Fruit fly (Drosophila melanogaster) whole organism, prepupa: ENCODE data around the gene CG13392.

Source experiments
- Blimp-1 ChIP-seq: fragments of 200-800 bp; sonication (Bioruptor generic); optimal IDR thresholded peaks from 3 replicates; lab custom pipeline; 2017; ENCODE audit warnings: missing biosample characterization, missing genetic modification characterization, mild to moderate bottlenecking, moderate library complexity, missing genetic modification reagents
- CG10631 ChIP-seq: fragments of 200-800 bp; sonication (Bioruptor generic); optimal IDR thresholded peaks from 2 replicates; lab custom pipeline; 2016; ENCODE audit warnings: missing biosample characterization, missing genetic modification characterization
- CG10669 ChIP-seq: fragments of 200-800 bp; sonication (Bioruptor generic); optimal IDR thresholded peaks from 3 replicates; lab custom pipeline; 2018; ENCODE audit warnings: missing biosample characterization, mild to moderate bottlenecking, missing genetic modification characterization, moderate library complexity
- CG11294 ChIP-seq: fragments of 200-800 bp; sonication (Bioruptor generic); IDR thresholded peaks from 2 replicates; pipeline ENCODE4 v1.3.6; 2022; ENCODE audit warnings: missing biosample characterization, missing genetic modification characterization
- CG15336 ChIP-seq: fragments of 200-800 bp; sonication (Bioruptor generic); IDR thresholded peaks from 2 replicates; pipeline ENCODE4 v1.3.6; 2022; ENCODE audit warnings: missing biosample characterization, missing genetic modification characterization
- CG16779 ChIP-seq: fragments of 200-800 bp; sonication (Bioruptor generic); optimal IDR thresholded peaks from 3 replicates; lab custom pipeline; 2017; ENCODE audit warnings: missing biosample characterization, mild to moderate bottlenecking, missing genetic modification characterization
- CG3032 ChIP-seq: fragments of 200-800 bp; optimal IDR thresholded peaks from 2 replicates; lab custom pipeline; 2019; ENCODE audit warnings: missing biosample characterization, mild to moderate bottlenecking, missing genetic modification characterization, moderate library complexity
- CG32006 ChIP-seq: fragments of 200-800 bp; sonication (Bioruptor generic); optimal IDR thresholded peaks from 3 replicates; lab custom pipeline; 2017; ENCODE audit warnings: missing biosample characterization, mild to moderate bottlenecking, missing genetic modification characterization
- CG34406 ChIP-seq: fragments of 200-800 bp; sonication (Bioruptor generic); optimal IDR thresholded peaks from 3 replicates; lab custom pipeline; 2016; ENCODE audit warnings: missing biosample characterization, missing genetic modification characterization
- CG3919 ChIP-seq: fragments of 200-800 bp; sonication (Bioruptor generic); optimal IDR thresholded peaks from 3 replicates; lab custom pipeline; 2016; ENCODE audit warnings: missing biosample characterization, missing genetic modification characterization
- CG6808 ChIP-seq: fragments of 200-800 bp; sonication (Bioruptor generic); optimal IDR thresholded peaks from 3 replicates; lab custom pipeline; 2017; ENCODE audit warnings: missing biosample characterization, missing genetic modification characterization, mild to moderate bottlenecking, moderate library complexity, missing genetic modification reagents
- CG6854 ChIP-seq: fragments of 200-800 bp; sonication (Bioruptor generic); optimal IDR thresholded peaks from 2 replicates; lab custom pipeline; 2017; ENCODE audit warnings: missing biosample characterization, mild to moderate bottlenecking, missing genetic modification characterization
- CG7368 ChIP-seq: fragments of 200-800 bp; sonication (Bioruptor generic); optimal IDR thresholded peaks from 3 replicates; lab custom pipeline; 2016; ENCODE audit warnings: missing biosample characterization, missing genetic modification characterization
- CG8119 ChIP-seq: fragments of 200-800 bp; sonication (Bioruptor generic); IDR thresholded peaks from 3 replicates; pipeline ENCODE4 v1.3.6; 2022; ENCODE audit warnings: missing biosample characterization, missing genetic modification characterization
- CG8632 ChIP-seq: fragments of 200-800 bp; sonication (Bioruptor generic); optimal IDR thresholded peaks from 3 replicates; lab custom pipeline; 2016; ENCODE audit warnings: missing biosample characterization, missing genetic modification characterization
- CG9139 ChIP-seq: fragments of 200-800 bp; sonication (Bioruptor generic); optimal IDR thresholded peaks from 3 replicates; lab custom pipeline; 2017; ENCODE audit warnings: missing biosample characterization, mild to moderate bottlenecking, missing genetic modification characterization
- Eip75B ChIP-seq: fragments of 200-800 bp; sonication (Bioruptor generic); optimal IDR thresholded peaks from 3 replicates; lab custom pipeline; 2016; ENCODE audit warnings: missing biosample characterization, missing genetic modification characterization
- Eip78C ChIP-seq: fragments of 200-800 bp; sonication (Bioruptor generic); peaks from one replicate; lab custom pipeline; 2016; ENCODE audit warnings: missing biosample characterization, missing genetic modification characterization
- Eip93F ChIP-seq: fragments of 200-800 bp; sonication (Bioruptor generic); optimal IDR thresholded peaks from 2 replicates; lab custom pipeline; 2016; ENCODE audit warnings: missing biosample characterization, mild to moderate bottlenecking, missing genetic modification characterization
- Ets96B ChIP-seq: fragments of 200-800 bp; optimal IDR thresholded peaks from 2 replicates; lab custom pipeline; 2019; ENCODE audit warnings: missing biosample characterization, mild to moderate bottlenecking, missing genetic modification characterization, moderate library complexity
- Hr38 ChIP-seq: sonication (Bioruptor generic); optimal IDR thresholded peaks from 2 replicates; lab custom pipeline; 2016; ENCODE audit warnings: missing biosample characterization, missing genetic modification characterization
- Hr4 ChIP-seq: fragments of 200-800 bp; sonication (Bioruptor generic); optimal IDR thresholded peaks from 3 replicates; lab custom pipeline; 2016; ENCODE audit warnings: missing biosample characterization, missing genetic modification characterization
- Lpt ChIP-seq: fragments of 200-800 bp; sonication (Bioruptor generic); optimal IDR thresholded peaks from 3 replicates; lab custom pipeline; 2016; ENCODE audit warnings: missing biosample characterization, missing genetic modification characterization
- Sox102F ChIP-seq: fragments of 200-800 bp; sonication (Bioruptor generic); optimal IDR thresholded peaks from 2 replicates; lab custom pipeline; 2016; ENCODE audit warnings: missing biosample characterization, mild to moderate bottlenecking, missing genetic modification characterization
- Sox14 ChIP-seq: fragments of 200-800 bp; sonication (Bioruptor generic); optimal IDR thresholded peaks from 3 replicates; lab custom pipeline; 2016; ENCODE audit warnings: missing biosample characterization, missing genetic modification characterization
- achi ChIP-seq: fragments of 200-800 bp; sonication (Bioruptor generic); optimal IDR thresholded peaks from 3 replicates; lab custom pipeline; 2016; ENCODE audit warnings: missing biosample characterization, missing genetic modification characterization
- acj6 ChIP-seq: fragments of 200-800 bp; sonication (Bioruptor generic); optimal IDR thresholded peaks from 3 replicates; lab custom pipeline; 2016; ENCODE audit warnings: missing biosample characterization, missing genetic modification characterization
- cyc ChIP-seq: fragments of 200-800 bp; sonication (Bioruptor generic); optimal IDR thresholded peaks from 3 replicates; lab custom pipeline; 2016; ENCODE audit warnings: missing biosample characterization, missing genetic modification characterization
- dac ChIP-seq: fragments of 200-800 bp; sonication (Bioruptor generic); optimal IDR thresholded peaks from 2 replicates; lab custom pipeline; 2017; ENCODE audit warnings: missing biosample characterization, mild to moderate bottlenecking, missing genetic modification characterization
- dsx ChIP-seq: fragments of 200-800 bp; optimal IDR thresholded peaks from 3 replicates; lab custom pipeline; 2019; ENCODE audit warnings: missing biosample characterization, mild to moderate bottlenecking, missing genetic modification characterization, moderate library complexity; ENCODE audit not compliant: poor library complexity, severe bottlenecking
- esn ChIP-seq: fragments of 200-800 bp; sonication (Bioruptor generic); optimal IDR thresholded peaks from 2 replicates; lab custom pipeline; 2016; ENCODE audit warnings: missing biosample characterization, mild to moderate bottlenecking, missing genetic modification characterization, moderate library complexity
- fd59A ChIP-seq: fragments of 200-800 bp; sonication (Bioruptor generic); optimal IDR thresholded peaks from 2 replicates; lab custom pipeline; 2017; ENCODE audit warnings: missing biosample characterization, mild to moderate bottlenecking, missing genetic modification characterization, missing genetic modification reagents
- fd85E ChIP-seq: fragments of 200-800 bp; sonication (Bioruptor generic); optimal IDR thresholded peaks from 3 replicates; lab custom pipeline; 2016; ENCODE audit warnings: missing biosample characterization, missing genetic modification characterization
- fkh ChIP-seq: fragments of 200-800 bp; sonication (Bioruptor generic); optimal IDR thresholded peaks from 3 replicates; lab custom pipeline; 2017; ENCODE audit warnings: missing biosample characterization, mild to moderate bottlenecking, missing genetic modification characterization, moderate library complexity
- net ChIP-seq: fragments of 200-800 bp; sonication (Bioruptor generic); optimal IDR thresholded peaks from 3 replicates; lab custom pipeline; 2016; ENCODE audit warnings: missing biosample characterization, missing genetic modification characterization
- pdm3 ChIP-seq: fragments of 200-800 bp; sonication (Bioruptor generic); optimal IDR thresholded peaks from 3 replicates; lab custom pipeline; 2016; ENCODE audit warnings: missing biosample characterization, missing genetic modification characterization
- salr ChIP-seq, 2 experiments: fragments of 200-800 bp; sonication (Bioruptor generic); optimal IDR thresholded peaks; 3 replicates each; lab custom pipeline; 2016 to 2018; ENCODE audit warnings: missing biosample characterization in 2 of 2, missing genetic modification characterization in 2 of 2, mild to moderate bottlenecking in 1 of 2
- spab ChIP-seq: fragments of 200-800 bp; sonication (Bioruptor generic); optimal IDR thresholded peaks from 2 replicates; lab custom pipeline; 2017; ENCODE audit warnings: missing biosample characterization, mild to moderate bottlenecking, missing genetic modification characterization, missing genetic modification reagents
- ss ChIP-seq, 2 experiments: fragments of 200-800 bp; sonication (Bioruptor generic); optimal IDR thresholded peaks; 2 replicates in 1 of 2; 3 replicates in 1 of 2; lab custom pipeline; 2017 to 2018; ENCODE audit warnings: mild to moderate bottlenecking in 2 of 2, missing biosample characterization in 2 of 2, missing genetic modification characterization in 2 of 2, moderate library complexity in 1 of 2
- svp ChIP-seq: fragments of 200-800 bp; sonication (Bioruptor generic); peaks from one replicate; lab custom pipeline; 2016; ENCODE audit warnings: missing biosample characterization, missing genetic modification characterization
- topi ChIP-seq: fragments of 200-800 bp; sonication (Bioruptor generic); optimal IDR thresholded peaks from 3 replicates; lab custom pipeline; 2016; ENCODE audit warnings: missing biosample characterization, missing genetic modification characterization

Gene CG13392

DNA sequence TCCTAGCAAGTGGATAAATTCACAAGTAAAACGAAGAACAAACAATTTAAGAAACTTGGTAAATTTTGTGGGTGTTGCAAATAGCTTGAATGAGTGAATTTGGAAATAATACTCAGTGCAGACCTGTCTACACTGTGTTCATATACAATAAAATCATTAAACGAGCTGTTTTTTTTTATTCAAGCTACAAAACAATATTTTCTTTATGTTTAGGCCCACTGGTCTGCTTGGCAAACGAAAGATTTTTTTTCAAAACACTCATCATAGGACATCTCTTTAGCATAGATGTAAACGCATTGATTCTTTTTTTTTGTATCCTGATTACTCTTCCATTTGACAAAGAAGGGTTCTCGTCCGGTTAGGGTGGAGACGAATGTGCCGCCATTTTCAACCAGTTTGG, 9.7 kb upstream of the CG13392 start, which contains the start of gene CG42820:
Gene CG42820 (minus strand): TSS at position 101 of the 400 bp plus-strand sequence.
- TF ChIP-seq CG3032 (tag; lab: Kevin White, UChicago) (no peak), dsx (GFP tag; lab: Kevin White, UChicago) (no peak), fd85E (GFP tag; lab: Kevin White, UChicago) (no peak)

DNA sequence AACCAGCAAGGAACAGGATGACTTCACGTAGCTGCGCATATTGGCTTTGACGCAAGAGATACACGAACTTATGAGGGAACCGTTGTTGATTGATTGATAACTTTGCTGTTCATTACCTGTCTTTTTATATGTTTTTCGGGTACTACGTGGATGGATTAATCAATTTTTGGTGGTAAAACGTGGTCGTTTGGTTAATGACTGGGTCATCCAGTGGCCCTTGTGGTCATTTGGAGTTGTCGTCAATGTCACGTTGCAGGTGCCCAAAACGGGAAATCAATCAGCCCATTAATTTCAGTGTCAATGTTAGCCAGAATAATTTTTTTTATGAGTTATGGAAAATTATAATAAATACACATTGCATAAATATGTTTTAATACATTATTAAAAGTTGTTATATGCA, 6.6 kb upstream of the CG13392 start, which contains the start of gene CG42819:
Gene CG42819 (minus strand): TSS at position 101 of the 400 bp plus-strand sequence.
- no peak for TF ChIP-seq Eip75B
- no peak for TF ChIP-seq CG6808 (GFP tag; lab: Kevin White, UChicago)
- no peak for TF ChIP-seq Sox14 (GFP tag; lab: Kevin White, UChicago)
- TF ChIP-seq CG16779 (tag; lab: Kevin White, UChicago): no peak
- no peak for TF ChIP-seq achi (GFP tag; lab: Kevin White, UChicago)
- no peak for TF ChIP-seq CG6854 (GFP tag; lab: Kevin White, UChicago)
- no peak for TF ChIP-seq CG32006 (GFP tag; lab: Kevin White, UChicago)
- no peak for TF ChIP-seq fkh (GFP tag; lab: Kevin White, UChicago)
- no peak for TF ChIP-seq topi
- TF ChIP-seq net (GFP tag; lab: Kevin White, UChicago): no peak
- no peak for TF ChIP-seq CG10669 (GFP tag; lab: Kevin White, UChicago)
- no peak for TF ChIP-seq spab

DNA sequence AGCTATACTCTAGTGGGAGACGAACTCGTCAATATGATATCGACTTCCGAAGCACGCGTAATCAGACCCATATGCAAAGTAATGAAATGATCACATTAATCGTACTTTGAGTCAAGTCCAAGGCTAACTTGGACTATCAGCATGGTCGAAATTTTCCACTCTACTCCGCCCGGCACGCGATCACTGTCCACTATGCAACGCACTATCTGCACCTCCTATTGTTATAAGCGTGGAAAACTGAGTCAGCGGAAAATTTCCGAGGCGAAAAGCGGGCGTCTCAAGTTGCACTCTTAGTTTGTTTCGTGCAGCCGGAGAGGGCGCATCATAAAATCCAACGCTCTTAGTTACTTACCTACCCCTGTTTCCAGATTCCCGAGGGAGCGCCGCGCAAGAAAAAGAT, 3.2 kb upstream of the CG13392 start:
- TF ChIP-seq Eip78C (GFP tag; lab: Kevin White, UChicago): no peak
- TF ChIP-seq Eip75B: no peak
- TF ChIP-seq fd59A (GFP tag; lab: Kevin White, UChicago): no peak
- TF ChIP-seq Sox14 (GFP tag; lab: Kevin White, UChicago): no peak
- TF ChIP-seq CG9139 (GFP tag; lab: Kevin White, UChicago): no peak
- TF ChIP-seq Sox102F (GFP tag; lab: Kevin White, UChicago): no peak
- no peak for TF ChIP-seq Hr4
- no peak for TF ChIP-seq CG11294 (GFP tag; lab: Robert Waterston, UW)
- TF ChIP-seq esn (GFP tag; lab: Kevin White, UChicago): no peak
- no peak for TF ChIP-seq CG7368 (GFP tag; lab: Kevin White, UChicago)
- no peak for TF ChIP-seq CG8632 (GFP tag; lab: Kevin White, UChicago)
- TF ChIP-seq Lpt (GFP tag; lab: Kevin White, UChicago): no peak
- no peak for TF ChIP-seq dsx (GFP tag; lab: Kevin White, UChicago)
- TF ChIP-seq achi (GFP tag; lab: Kevin White, UChicago): no peak
- TF ChIP-seq spab: no peak
- no peak for TF ChIP-seq net (GFP tag; lab: Kevin White, UChicago)
- TF ChIP-seq CG8119 (GFP tag; lab: Robert Waterston, UW): no peak
- no peak for TF ChIP-seq acj6 (GFP tag; lab: Kevin White, UChicago)

DNA sequence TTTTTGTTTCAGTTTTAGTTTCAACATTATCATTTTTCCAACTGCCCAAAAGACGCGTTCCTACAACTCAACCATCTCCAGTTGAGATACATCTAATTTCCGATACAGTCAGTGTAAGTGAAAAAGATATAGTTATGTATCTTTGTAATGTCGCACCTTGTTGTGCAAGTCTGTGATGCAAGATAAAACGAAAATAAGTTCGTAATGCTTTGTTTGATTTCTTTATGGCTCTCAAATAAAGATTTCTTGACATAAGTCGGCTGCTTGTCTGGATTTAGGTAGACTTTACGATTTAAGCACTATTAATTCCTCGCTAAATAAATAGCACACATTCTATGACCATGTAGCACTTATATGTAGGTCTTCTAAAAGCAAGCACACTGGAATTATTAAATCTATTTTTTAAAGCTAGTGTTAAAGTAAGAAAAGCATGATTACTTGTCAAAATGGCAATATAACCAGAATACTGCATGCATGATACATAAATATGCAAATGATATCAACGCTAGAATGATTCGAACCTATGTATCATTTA, 2.4 kb upstream of the CG13392 start:
- TF ChIP-seq Hr38 (GFP tag; lab: Kevin White, UChicago) (no peak), Eip78C (GFP tag; lab: Kevin White, UChicago) (no peak), Ets96B (no peak), ss (GFP tag; optimal IDR thresholded peaks at IDR 0.05; lab: Kevin White, UChicago) (no peak), CG34406 (no peak), net (GFP tag; lab: Kevin White, UChicago) (no peak), CG10631 (no peak), fd85E (GFP tag; lab: Kevin White, UChicago) (no peak)

DNA sequence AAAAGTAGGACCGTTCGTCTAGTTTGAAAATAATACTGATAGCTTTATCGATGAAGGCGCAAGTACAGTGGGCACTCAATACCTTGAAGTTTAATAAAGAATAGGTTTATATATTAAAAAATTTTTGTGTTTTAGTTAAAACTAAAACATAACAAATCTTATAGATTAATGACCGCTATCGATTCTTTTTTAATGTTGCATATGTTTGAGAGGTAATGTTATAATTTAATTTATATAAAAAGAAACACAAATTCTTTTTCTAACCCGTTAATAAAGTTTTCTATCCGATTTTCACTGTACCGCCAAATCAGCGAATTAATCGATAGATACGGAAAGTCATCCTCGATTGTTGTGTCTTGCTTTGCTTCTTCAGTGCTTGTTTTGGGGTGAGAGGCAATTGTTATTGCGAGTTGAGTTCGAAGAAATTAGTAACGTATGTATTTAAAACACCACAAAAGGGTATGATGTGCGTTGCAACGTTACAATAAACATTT, 1.5 kb upstream of the CG13392 start, which contains the start of the genes Dad1 and CG13384:
Gene Dad1 (minus strand): TSS at position 30 of the 494 bp plus-strand sequence.
Gene CG13384 (plus strand): TSS at position 348 of the 494 bp plus-strand sequence.
- TF ChIP-seq Eip93F (GFP tag; lab: Kevin White, UChicago) (peak; percentile 83), esn (GFP tag; lab: Kevin White, UChicago) (peak; percentile 96), pdm3 (GFP tag; lab: Kevin White, UChicago) (peak; percentile 90), salr (GFP tag; optimal IDR thresholded peaks at IDR 0.05; lab: Kevin White, UChicago) (peak in 1 of 2 experiments; percentile 67), dac (GFP tag; lab: Kevin White, UChicago) (peak; percentile 57), svp (GFP tag; lab: Kevin White, UChicago) (peak; percentile 96), CG9139 (GFP tag; lab: Kevin White, UChicago) (peak; percentile 78), CG15336 (GFP tag; lab: Robert Waterston, UW) (peak; percentile 90), Sox14 (GFP tag; lab: Kevin White, UChicago) (peak; percentile 91), CG10669 (GFP tag; lab: Kevin White, UChicago) (peak; percentile 91), fd59A (GFP tag; lab: Kevin White, UChicago) (peak; percentile 78), Blimp-1 (peak; percentile 85), net (GFP tag; lab: Kevin White, UChicago) (peak; percentile 87), cyc (GFP tag; lab: Kevin White, UChicago) (peak; percentile 89), CG6808 (GFP tag; lab: Kevin White, UChicago) (peak; percentile 88), Eip75B (peak; percentile 89), CG3919 (GFP tag; lab: Kevin White, UChicago) (peak; percentile 89), dsx (GFP tag; lab: Kevin White, UChicago) (peak; percentile 93)
